Worm (Caenorhabditis elegans) whole organism, dauer: ENCODE results near the gene arrd-7.

ENCODE experiments used
- unc-62 ChIP-seq: sonication (generic microtip); optimal IDR thresholded peaks from 2 replicates; lab custom pipeline; 2017; ENCODE audit warnings: missing biosample characterization, missing genetic modification reagents, missing genetic modification characterization

arrd-7 gene

ce11 chrII:12036075-12036474, 26.3 kb downstream of the arrd-7 start:
- TF ChIP-seq unc-62 (GFP tag; lab: Kevin White, UChicago), result no peak

- TF ChIP-seq unc-62 (GFP tag; lab: Kevin White, UChicago), result no peak
These were observed 33.7 kb downstream of the arrd-7 start for ce11 chrII:12028707-12029106.

ce11 chrII:12027697-12028245, 34.6 kb downstream of the arrd-7 start, which contains the start of gene Y17G7B.8:
Y17G7B.8 (minus strand) TSS chrII:12027747.
- TF ChIP-seq unc-62 (GFP tag; lab: Kevin White, UChicago), result no peak

- no peak for TF ChIP-seq unc-62 (GFP tag; lab: Kevin White, UChicago)
These were observed 39.0 kb downstream of the arrd-7 start, which contains the start of gene Y17G7B.12 for ce11 chrII:12023315-12023878. Y17G7B.12 (plus strand) TSS chrII:12023861.
